Worm (Caenorhabditis elegans): ENCODE data around the gene C16D2.3.
A peak's percentile ranks its signal among the peaks of the same experiment; 100 is the strongest.

Gene C16D2.3

DNA sequence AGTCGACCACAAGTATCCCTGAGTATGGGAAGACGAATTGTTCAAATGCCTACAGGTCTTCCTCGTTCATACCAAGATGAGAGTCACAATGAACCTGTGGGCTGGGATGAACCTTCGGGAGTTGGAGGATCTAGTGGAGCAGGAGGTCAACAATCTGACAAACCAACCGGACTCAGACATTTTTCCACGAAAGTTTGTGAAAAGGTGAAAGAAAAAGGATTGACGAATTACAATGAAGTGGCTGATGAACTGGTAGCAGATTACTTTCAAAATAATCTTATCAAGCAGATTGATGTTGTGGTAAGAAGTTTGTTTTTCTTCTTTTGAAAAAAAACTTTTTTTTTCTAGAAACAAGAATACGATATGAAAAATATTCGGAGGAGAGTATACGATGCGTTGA, 32.1 kb downstream of the C16D2.3 start:
- TF ChIP-seq nhr-10 (tag; optimal IDR thresholded peaks at IDR 0.05) (no peak), pqm-1 (tag; optimal IDR thresholded peaks at IDR 0.05) (no peak), mep-1 (tag; optimal IDR thresholded peaks at IDR 0.05) (peak; percentile 15), tra-1 (GFP tag; IDR thresholded peaks at IDR 0.05) (no peak), lin-13 (GFP tag; optimal IDR thresholded peaks at IDR 0.05) (no peak), nhr-102 (tag; optimal IDR thresholded peaks at IDR 0.05) (no peak), mxl-3 (GFP tag; optimal IDR thresholded peaks at IDR 0.05) (no peak), T20F7.1 (GFP tag; optimal IDR thresholded peaks at IDR 0.05) (no peak), aha-1 (tag) (peak; percentile 98), ztf-7 (tag; optimal IDR thresholded peaks at IDR 0.05) (no peak), zfp-2 (tag; optimal IDR thresholded peaks at IDR 0.05) (no peak), skn-1 (tag; optimal IDR thresholded peaks at IDR 0.05) (no peak)

- TF ChIP-seq aha-1 (tag) (peak; percentile 99), mep-1 (tag; optimal IDR thresholded peaks at IDR 0.05) (peak; percentile 15), D1046.2 (GFP tag; IDR thresholded peaks at IDR 0.05) (no peak)
These were observed 32.9 kb downstream of the C16D2.3 start for ce11 chrII:9170851-9171250.

ce11 chrII:9171466-9172187, 33.7 kb downstream of the C16D2.3 start:
- no peak for TF ChIP-seq nhr-237 (tag; optimal IDR thresholded peaks at IDR 0.05)
- peak in 1 of 2 experiments; percentile 89 for TF ChIP-seq unc-62 (GFP tag; optimal IDR thresholded peaks at IDR 0.05 in 1 of 2)
- no peak for TF ChIP-seq unc-62 (tag; optimal IDR thresholded peaks at IDR 0.05)
- peak; percentile 98 for TF ChIP-seq aha-1 (tag)
- TF ChIP-seq dmd-8 (GFP tag; IDR thresholded peaks at IDR 0.05): no peak

ce11 chrII:9172849-9173248, 34.9 kb downstream of the C16D2.3 start, which contains the start of gene T23G7.2:
Gene T23G7.2 (minus strand): TSS chrII:9172949.
- TF ChIP-seq unc-62 (GFP tag; optimal IDR thresholded peaks at IDR 0.05 in 1 of 2): peak in 1 of 2 experiments; percentile 27
- TF ChIP-seq unc-62 (tag; optimal IDR thresholded peaks at IDR 0.05): no peak
- no peak for TF ChIP-seq nhr-25 (tag; optimal IDR thresholded peaks at IDR 0.05; ENCODE audit: borderline replicate concordance, insufficient read depth)

DNA sequence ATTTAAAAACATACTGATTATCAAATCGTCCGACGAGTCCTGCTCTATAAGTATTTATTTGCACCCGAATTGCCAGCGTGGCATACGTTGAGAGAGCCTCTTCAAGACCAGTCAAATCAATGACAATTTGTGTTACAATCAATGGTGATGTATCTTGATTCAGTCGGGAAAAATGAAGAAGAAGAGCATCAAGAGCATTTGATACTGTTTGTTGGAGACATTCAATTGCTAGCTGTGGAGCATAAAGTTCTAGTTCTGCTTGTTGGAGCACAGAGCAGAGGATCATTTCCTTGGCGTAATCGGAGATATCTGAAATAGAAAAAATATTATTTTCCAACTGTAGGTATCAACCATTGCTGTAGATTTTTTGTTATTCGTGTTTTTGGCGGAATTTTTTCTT, 35.6 kb downstream of the C16D2.3 start:
- no peak for TF ChIP-seq attf-4 (tag; optimal IDR thresholded peaks at IDR 0.05)
- TF ChIP-seq rbr-2 (tag; optimal IDR thresholded peaks at IDR 0.05): no peak
- peak in 1 of 2 experiments; percentile 94 for TF ChIP-seq unc-62 (GFP tag; optimal IDR thresholded peaks at IDR 0.05 in 1 of 2)
- no peak for TF ChIP-seq unc-62 (tag; optimal IDR thresholded peaks at IDR 0.05)

DNA sequence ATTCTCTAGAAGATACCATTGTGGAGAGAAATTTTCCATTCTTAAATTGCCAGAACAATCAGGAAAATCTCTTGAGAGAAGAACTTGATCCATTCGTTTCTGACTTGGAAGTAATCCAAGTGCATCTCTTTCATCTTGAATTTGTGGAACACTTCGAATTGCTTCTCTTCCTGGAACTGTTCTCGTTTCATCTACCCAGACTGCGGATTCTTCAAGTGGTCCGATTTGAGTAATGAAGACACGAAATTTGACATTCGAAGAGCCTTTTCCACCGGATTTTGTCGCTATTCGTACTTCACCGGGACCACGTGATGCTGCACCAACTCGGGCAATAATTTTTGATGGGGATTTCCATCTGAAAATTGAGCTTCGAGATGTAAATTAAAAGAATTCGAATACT, 38.6 kb downstream of the C16D2.3 start:
- TF ChIP-seq ceh-62 (tag; optimal IDR thresholded peaks at IDR 0.05) (no peak), unc-62 (GFP tag; optimal IDR thresholded peaks at IDR 0.05 in 1 of 2) (peak in 1 of 2 experiments; percentile 88), unc-62 (tag; optimal IDR thresholded peaks at IDR 0.05) (no peak), mep-1 (tag; optimal IDR thresholded peaks at IDR 0.05) (no peak), ztf-7 (tag; optimal IDR thresholded peaks at IDR 0.05) (no peak), jun-1 (tag; optimal IDR thresholded peaks at IDR 0.05) (no peak)

DNA sequence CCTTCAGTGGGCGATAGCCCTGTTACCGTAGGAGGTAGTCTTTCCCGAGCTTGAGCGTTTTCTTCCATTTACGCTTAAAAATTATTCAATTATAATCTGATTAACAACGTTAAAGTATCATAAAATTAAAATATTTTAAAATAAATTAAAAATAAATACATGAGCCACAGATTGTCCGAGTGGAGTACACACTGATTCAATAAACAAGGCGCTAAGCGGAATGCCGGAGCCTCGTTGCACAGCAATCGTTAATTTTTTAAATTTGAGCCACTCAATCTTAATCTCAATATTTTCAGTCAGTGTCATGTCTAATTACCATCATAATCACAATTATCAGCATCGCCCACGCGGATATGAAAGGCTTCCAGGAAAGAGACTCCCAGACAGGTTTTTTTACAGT, 39.2 kb downstream of the C16D2.3 start, which contains the start of the genes sec-5 and pir-1:
TSS of gene sec-5 (minus strand) at position 73 of the 400 bp plus-strand sequence.
TSS of gene pir-1 (plus strand) at position 221 of the 400 bp plus-strand sequence.
- peak; percentile 91 for TF ChIP-seq Y48G9A.11 (GFP tag; IDR thresholded peaks at IDR 0.05)
- no peak for TF ChIP-seq hlh-11 (tag; optimal IDR thresholded peaks at IDR 0.05)
- no peak for TF ChIP-seq zfp-3 (GFP tag; conservative IDR thresholded peaks at IDR 0.05)
- no peak for TF ChIP-seq daf-16 (GFP tag; optimal IDR thresholded peaks at IDR 0.05)
- TF ChIP-seq daf-16 (tag; optimal IDR thresholded peaks at IDR 0.05): peak; percentile 46
- no peak for TF ChIP-seq lin-29 (GFP tag; IDR thresholded peaks at IDR 0.05)
- peak; percentile 78 for TF ChIP-seq mes-2 (tag; optimal IDR thresholded peaks at IDR 0.05; ENCODE audit: poor library complexity, severe bottlenecking)
- TF ChIP-seq nhr-102 (tag; optimal IDR thresholded peaks at IDR 0.05): no peak
- no peak for TF ChIP-seq Y75B8A.6 (GFP tag; IDR thresholded peaks at IDR 0.05)
- no peak for TF ChIP-seq ceh-28 (tag; optimal IDR thresholded peaks at IDR 0.05)
- no peak for TF ChIP-seq unc-62 (GFP tag; optimal IDR thresholded peaks at IDR 0.05 in 1 of 2)
- TF ChIP-seq unc-62 (tag; optimal IDR thresholded peaks at IDR 0.05): no peak
- TF ChIP-seq mdt-29 (GFP tag; IDR thresholded peaks at IDR 0.05): no peak
- TF ChIP-seq gei-8 (GFP tag; optimal IDR thresholded peaks at IDR 0.05): no peak
- TF ChIP-seq spr-3 (GFP tag; optimal IDR thresholded peaks at IDR 0.05): no peak
- no peak for TF ChIP-seq pha-4 (GFP tag; IDR thresholded peaks at IDR 0.05)
- no peak for TF ChIP-seq pha-4 (tag; optimal IDR thresholded peaks at IDR 0.05)
- TF ChIP-seq F26F4.8 (GFP tag; conservative IDR thresholded peaks at IDR 0.05): no peak
- TF ChIP-seq hlh-30 (tag; optimal IDR thresholded peaks at IDR 0.05; ENCODE audit: insufficient read depth): no peak
- TF ChIP-seq ztf-7 (tag; optimal IDR thresholded peaks at IDR 0.05): no peak
- no peak for TF ChIP-seq zag-1 (tag; optimal IDR thresholded peaks at IDR 0.05)
